Fruit fly (Drosophila melanogaster) S2 (cell line): ENCODE data around the gene RpS7.

Experiments used
- CG8478 ChIP-seq: fragments of >200 bp; optimal IDR thresholded peaks from 2 replicates; lab custom pipeline; 2018
- CTCF ChIP-seq, 2 experiments: fragments of >200 bp; optimal IDR thresholded peaks; 2 replicates each; lab custom pipeline; 2018

DNA sequence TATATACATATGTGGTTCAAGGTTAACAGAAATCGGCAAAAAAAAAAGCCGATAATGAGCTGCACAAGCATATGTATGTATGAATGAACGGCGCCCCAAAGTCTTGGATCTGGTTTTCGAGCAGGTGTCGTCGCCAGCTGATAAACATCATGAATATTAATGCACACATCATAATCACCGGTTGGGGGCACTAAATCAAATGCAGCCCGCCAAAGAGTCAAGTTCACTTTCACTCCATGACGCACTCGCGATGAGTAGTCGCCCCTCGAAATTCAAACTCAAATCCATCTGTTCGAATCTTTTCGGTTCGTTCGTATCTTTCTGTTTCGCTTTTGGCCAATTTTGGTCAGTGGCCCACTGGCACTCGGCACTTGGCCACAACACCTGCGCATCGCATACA is 31.4 kb upstream of the RpS7 start:
- TF ChIP-seq CTCF (optimal IDR thresholded peaks at IDR 0.05; lab: Kevin White, UChicago) (no peak), CG8478 (lab: Kevin White, UChicago) (no peak)
